Fruit fly (Drosophila melanogaster) whole organism, embryonic: ENCODE data around the gene Lon.

Experiments
- BEAF-32 ChIP-seq: fragments of 200-800 bp; sonication (Bioruptor generic); optimal IDR thresholded peaks from 3 replicates; lab custom pipeline; 2017; ENCODE audit warnings: missing biosample characterization, missing genetic modification characterization, mild to moderate bottlenecking, moderate library complexity, missing genetic modification reagents
- CG12391 ChIP-seq: fragments of 200-800 bp; sonication (Bioruptor generic); optimal IDR thresholded peaks from 3 replicates; lab custom pipeline; 2018; ENCODE audit warnings: missing biosample characterization, mild to moderate bottlenecking, missing genetic modification characterization, moderate library complexity
- CG15601 ChIP-seq: fragments of 200-800 bp; sonication (Bioruptor generic); optimal IDR thresholded peaks from 3 replicates; lab custom pipeline; 2019; ENCODE audit warnings: missing biosample characterization, mild to moderate bottlenecking, missing genetic modification characterization, moderate library complexity
- CG16779 ChIP-seq: fragments of 200-800 bp; sonication (Bioruptor generic); IDR thresholded peaks from 2 replicates; pipeline ENCODE4 v1.3.6; 2022; ENCODE audit warnings: missing biosample characterization, missing genetic modification characterization
- sd ChIP-seq: fragments of 200-800 bp; sonication (Bioruptor generic); optimal IDR thresholded peaks from 3 replicates; lab custom pipeline; 2018; ENCODE audit warnings: missing biosample characterization, mild to moderate bottlenecking, missing genetic modification characterization, moderate library complexity

dm6 chr3L:19569407-19569806, 42.6 kb downstream of the Lon start:
- TF ChIP-seq BEAF-32 (GFP tag; lab: Kevin White, UChicago) (no peak), sd (tag; lab: Kevin White, UChicago) (no peak), CG15601 (no peak), CG12391 (tag; lab: Kevin White, UChicago) (no peak), CG16779 (GFP tag; lab: Robert Waterston, UW) (no peak)
